Worm (Caenorhabditis elegans) whole organism, midembryonic: ENCODE results near the gene K08F4.5.

Source experiments
- T22C8.4 ChIP-seq: fragments of 200-800 bp; sonication (Bioruptor generic); IDR thresholded peaks from 2 replicates; pipeline ENCODE4 v1.3.6; 2022; ENCODE audit warnings: missing genetic modification characterization, missing compliant biosample characterization
- klf-2 ChIP-seq: fragments of 200-800 bp; sonication (Bioruptor generic); conservative IDR thresholded peaks from 2 replicates; pipeline ENCODE4 v1.3.6; 2022; ENCODE audit warnings: missing genetic modification reagents, missing genetic modification characterization, missing compliant biosample characterization

DNA sequence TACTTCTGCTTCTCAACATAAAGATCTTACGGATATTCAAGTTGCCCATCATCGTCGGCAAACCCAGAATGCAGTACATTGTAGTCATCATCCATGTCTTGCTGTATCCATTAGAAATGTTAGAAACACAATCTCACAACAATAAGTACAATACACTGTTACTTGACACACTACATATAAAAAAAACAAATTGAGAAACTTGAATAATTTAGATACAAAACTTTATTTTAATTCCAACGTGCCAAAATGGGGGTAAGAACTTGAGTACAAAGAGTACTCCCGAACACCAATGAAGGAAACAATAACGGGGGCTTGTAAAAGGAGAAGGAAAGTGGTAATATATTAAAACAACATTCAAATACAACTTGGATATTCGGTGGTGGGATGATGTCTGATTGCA, 9.2 kb downstream of the K08F4.5 start, which contains the start of gene ctf-18:
- TF ChIP-seq klf-2 (GFP tag; lab: Robert Waterston, UW) = no peak
- TF ChIP-seq T22C8.4 (GFP tag; lab: Robert Waterston, UW) = no peak
